Fruit fly (Drosophila melanogaster) Kc167 (cell line): ENCODE data around the gene ATPsynE.

ENCODE experiments used
- Myc ChIP-seq: fragments of >200 bp; optimal IDR thresholded peaks from 2 replicates; lab custom pipeline; 2017; ENCODE audit warnings: missing external identifiers
- Sin3A ChIP-seq: fragments of >200 bp; optimal IDR thresholded peaks from 2 replicates; lab custom pipeline; 2018; ENCODE audit warnings: missing external identifiers
- h ChIP-seq: fragments of >200 bp; optimal IDR thresholded peaks from 3 replicates; lab custom pipeline; 2018; ENCODE audit warnings: missing external identifiers
- insv ChIP-seq: fragments of >200 bp; optimal IDR thresholded peaks from 3 replicates; lab custom pipeline; 2018; ENCODE audit warnings: missing external identifiers
- psq ChIP-seq: fragments of >200 bp; optimal IDR thresholded peaks from 2 replicates; lab custom pipeline; 2017; ENCODE audit warnings: missing external identifiers
- ttk ChIP-seq: sonication (Bioruptor generic); optimal IDR thresholded peaks from 2 replicates; lab custom pipeline; 2017; ENCODE audit warnings: missing external identifiers

Gene ATPsynE

dm6 chr3R:14285059-14285953, 41.4 kb upstream of the ATPsynE start:
- no peak for TF ChIP-seq insv (lab: Kevin White, UChicago)
- TF ChIP-seq ttk (lab: Kevin White, UChicago): no peak
- TF ChIP-seq Myc (lab: Kevin White, UChicago): no peak
- no peak for TF ChIP-seq Sin3A (lab: Kevin White, UChicago)
- no peak for TF ChIP-seq psq (lab: Kevin White, UChicago)
- no peak for TF ChIP-seq h (lab: Kevin White, UChicago)

- TF ChIP-seq h (lab: Kevin White, UChicago): no peak
- TF ChIP-seq Myc (lab: Kevin White, UChicago): no peak
- TF ChIP-seq ttk (lab: Kevin White, UChicago): no peak
- no peak for TF ChIP-seq psq (lab: Kevin White, UChicago)
- no peak for TF ChIP-seq Sin3A (lab: Kevin White, UChicago)
- TF ChIP-seq insv (lab: Kevin White, UChicago): no peak
Observed at dm6 chr3R:14286320-14287190, 40.2 kb upstream of the ATPsynE start, which contains the start of gene trx. Gene trx, minus strand, starts transcription at chr3R:14286903.

dm6 chr3R:14287980-14288379, 38.8 kb upstream of the ATPsynE start:
- TF ChIP-seq h (lab: Kevin White, UChicago) (no peak), insv (lab: Kevin White, UChicago) (no peak), ttk (lab: Kevin White, UChicago) (no peak), psq (lab: Kevin White, UChicago) (no peak), Myc (lab: Kevin White, UChicago) (no peak), Sin3A (lab: Kevin White, UChicago) (no peak)

- TF ChIP-seq Myc (lab: Kevin White, UChicago) (no peak), psq (lab: Kevin White, UChicago) (no peak)
Observed at dm6 chr3R:14288669-14289383, 37.9 kb upstream of the ATPsynE start, which contains the start of gene red. Gene red, plus strand, starts transcription at chr3R:14289071.

dm6 chr3R:14289958-14290835, 36.5 kb upstream of the ATPsynE start:
- TF ChIP-seq h (lab: Kevin White, UChicago) (no peak), insv (lab: Kevin White, UChicago) (no peak), psq (lab: Kevin White, UChicago) (no peak), Myc (lab: Kevin White, UChicago) (no peak), ttk (lab: Kevin White, UChicago) (no peak), Sin3A (lab: Kevin White, UChicago) (no peak)

dm6 chr3R:14291431-14291830, 35.3 kb upstream of the ATPsynE start:
- no peak for TF ChIP-seq ttk (lab: Kevin White, UChicago)

- TF ChIP-seq Sin3A (lab: Kevin White, UChicago) (no peak), ttk (lab: Kevin White, UChicago) (no peak), insv (lab: Kevin White, UChicago) (no peak), h (lab: Kevin White, UChicago) (no peak), Myc (lab: Kevin White, UChicago) (no peak), psq (lab: Kevin White, UChicago) (no peak)
Observed at dm6 chr3R:14292307-14292711, 34.4 kb upstream of the ATPsynE start.

dm6 chr3R:14294397-14295018, 32.2 kb upstream of the ATPsynE start:
- TF ChIP-seq insv (lab: Kevin White, UChicago) (no peak), Sin3A (lab: Kevin White, UChicago) (no peak), h (lab: Kevin White, UChicago) (no peak), ttk (lab: Kevin White, UChicago) (no peak), psq (lab: Kevin White, UChicago) (no peak), Myc (lab: Kevin White, UChicago) (no peak)

- TF ChIP-seq Sin3A (lab: Kevin White, UChicago): no peak
- no peak for TF ChIP-seq psq (lab: Kevin White, UChicago)
- TF ChIP-seq insv (lab: Kevin White, UChicago): no peak
- TF ChIP-seq ttk (lab: Kevin White, UChicago): no peak
- TF ChIP-seq h (lab: Kevin White, UChicago): no peak
- TF ChIP-seq Myc (lab: Kevin White, UChicago): no peak
Observed at dm6 chr3R:14296126-14296525, 30.6 kb upstream of the ATPsynE start.

dm6 chr3R:14296700-14297099, 30.0 kb upstream of the ATPsynE start:
- TF ChIP-seq psq (lab: Kevin White, UChicago) (no peak), Myc (lab: Kevin White, UChicago) (no peak), ttk (lab: Kevin White, UChicago) (no peak), insv (lab: Kevin White, UChicago) (no peak), Sin3A (lab: Kevin White, UChicago) (no peak), h (lab: Kevin White, UChicago) (no peak)
